Fruit fly (Drosophila melanogaster) whole organism, embryonic: ENCODE measurements around the gene wg.

ENCODE experiments used
- C15 ChIP-seq: fragments of 200-800 bp; sonication (Bioruptor generic); IDR thresholded peaks from 3 replicates; pipeline ENCODE4 v1.3.6; 2022; ENCODE audit warnings: missing biosample characterization, missing genetic modification characterization
- CG10147 ChIP-seq: fragments of 200-800 bp; sonication (Bioruptor generic); optimal IDR thresholded peaks from 2 replicates; lab custom pipeline; 2019; ENCODE audit warnings: missing biosample characterization, mild to moderate bottlenecking, missing genetic modification characterization, moderate library complexity
- CG1024 ChIP-seq: fragments of 200-800 bp; sonication (Bioruptor generic); IDR thresholded peaks from 2 replicates; pipeline ENCODE4 v1.3.6; 2022; ENCODE audit warnings: missing biosample characterization, missing genetic modification characterization
- CG10321 ChIP-seq: fragments of 200-800 bp; sonication (Bioruptor generic); IDR thresholded peaks from 2 replicates; pipeline ENCODE4 v1.3.6; 2022; ENCODE audit warnings: missing biosample characterization, missing genetic modification characterization
- CG10462 ChIP-seq: fragments of 200-800 bp; sonication (Bioruptor generic); optimal IDR thresholded peaks from 2 replicates; lab custom pipeline; 2016; ENCODE audit warnings: missing biosample characterization, missing genetic modification characterization
- CG11398 ChIP-seq: fragments of 200-800 bp; sonication (Bioruptor generic); optimal IDR thresholded peaks from 2 replicates; lab custom pipeline; 2016; ENCODE audit warnings: missing biosample characterization, missing genetic modification characterization
- CG12299 ChIP-seq: fragments of 200-800 bp; sonication (Bioruptor generic); optimal IDR thresholded peaks from 2 replicates; lab custom pipeline; 2018; ENCODE audit warnings: missing biosample characterization, mild to moderate bottlenecking, missing genetic modification characterization
- CG13296 ChIP-seq: fragments of 200-800 bp; sonication (Bioruptor generic); optimal IDR thresholded peaks from 3 replicates; lab custom pipeline; 2018; ENCODE audit warnings: missing biosample characterization, mild to moderate bottlenecking, missing genetic modification characterization
- CG15601 ChIP-seq: fragments of 200-800 bp; sonication (Bioruptor generic); optimal IDR thresholded peaks from 3 replicates; lab custom pipeline; 2019; ENCODE audit warnings: missing biosample characterization, mild to moderate bottlenecking, missing genetic modification characterization, moderate library complexity
- CG2199 ChIP-seq: fragments of 200-800 bp; sonication (Bioruptor generic); IDR thresholded peaks from 3 replicates; pipeline ENCODE4 v1.3.6; 2022; ENCODE audit warnings: missing biosample characterization, missing genetic modification characterization
- CG31365 ChIP-seq: fragments of 200-800 bp; sonication (Bioruptor generic); optimal IDR thresholded peaks from 2 replicates; lab custom pipeline; 2018; ENCODE audit warnings: missing biosample characterization, mild to moderate bottlenecking, missing genetic modification characterization
- CG3163 ChIP-seq: fragments of 200-800 bp; sonication (Bioruptor generic); optimal IDR thresholded peaks from 3 replicates; lab custom pipeline; 2016; ENCODE audit warnings: missing biosample characterization, missing genetic modification characterization
- CG32532 ChIP-seq: fragments of 200-800 bp; sonication (Bioruptor generic); IDR thresholded peaks from 2 replicates; pipeline ENCODE4 v1.3.6; 2022; ENCODE audit warnings: missing biosample characterization, missing genetic modification characterization
- CG34422 ChIP-seq: fragments of 200-800 bp; sonication (Bioruptor generic); IDR thresholded peaks from 3 replicates; pipeline ENCODE4 v1.3.6; 2022; ENCODE audit warnings: missing biosample characterization, missing genetic modification characterization
- CG7839 ChIP-seq: fragments of 200-800 bp; sonication (Bioruptor generic); optimal IDR thresholded peaks from 3 replicates; lab custom pipeline; 2018; ENCODE audit warnings: missing biosample characterization, mild to moderate bottlenecking, missing genetic modification characterization, moderate library complexity
- CG7987 ChIP-seq: fragments of 200-800 bp; sonication (Bioruptor generic); optimal IDR thresholded peaks from 2 replicates; lab custom pipeline; 2018; ENCODE audit warnings: missing biosample characterization, mild to moderate bottlenecking, missing genetic modification characterization, moderate library complexity
- CHES-1-like ChIP-seq: fragments of 200-800 bp; sonication (Bioruptor generic); optimal IDR thresholded peaks from 2 replicates; lab custom pipeline; 2016; ENCODE audit warnings: missing biosample characterization, missing genetic modification characterization
- CoRest ChIP-seq: fragments of 200-800 bp; sonication (Bioruptor generic); optimal IDR thresholded peaks from 3 replicates; lab custom pipeline; 2018; ENCODE audit warnings: missing biosample characterization, mild to moderate bottlenecking, missing genetic modification characterization, moderate library complexity
- D19A ChIP-seq: fragments of 200-800 bp; optimal IDR thresholded peaks from 3 replicates; lab custom pipeline; 2019; ENCODE audit warnings: missing biosample characterization, mild to moderate bottlenecking, missing genetic modification characterization, moderate library complexity
- Dek ChIP-seq: fragments of 200-800 bp; sonication (Bioruptor generic); optimal IDR thresholded peaks from 3 replicates; lab custom pipeline; 2019; ENCODE audit warnings: missing biosample characterization, mild to moderate bottlenecking, missing genetic modification characterization, moderate library complexity
- Elba2 ChIP-seq: fragments of 200-800 bp; sonication (Bioruptor generic); optimal IDR thresholded peaks from 3 replicates; lab custom pipeline; 2016; ENCODE audit warnings: missing biosample characterization, missing genetic modification characterization
- Gug ChIP-seq: fragments of 200-800 bp; sonication (Bioruptor generic); IDR thresholded peaks from 4 replicates; pipeline ENCODE4 v1.3.6; 2022; ENCODE audit warnings: missing biosample characterization, missing genetic modification characterization
- Hsf ChIP-seq: fragments of 200-800 bp; sonication (Bioruptor generic); optimal IDR thresholded peaks from 3 replicates; lab custom pipeline; 2016; ENCODE audit warnings: missing biosample characterization, missing genetic modification characterization
- Myb ChIP-seq: fragments of 200-800 bp; sonication (Bioruptor generic); optimal IDR thresholded peaks from 2 replicates; lab custom pipeline; 2016; ENCODE audit warnings: missing biosample characterization, missing genetic modification characterization
- Rfx ChIP-seq: fragments of 200-800 bp; sonication (Bioruptor generic); IDR thresholded peaks from 2 replicates; pipeline ENCODE4 v1.3.6; 2022; ENCODE audit warnings: missing biosample characterization, missing genetic modification characterization
- Spps ChIP-seq: fragments of 200-800 bp; sonication (Bioruptor generic); optimal IDR thresholded peaks from 2 replicates; lab custom pipeline; 2018; ENCODE audit warnings: missing biosample characterization, mild to moderate bottlenecking, missing genetic modification characterization
- al ChIP-seq: fragments of 200-800 bp; sonication (Bioruptor generic); IDR thresholded peaks from 2 replicates; pipeline ENCODE4 v1.3.6; 2022; ENCODE audit warnings: missing biosample characterization, missing genetic modification characterization
- amos ChIP-seq: fragments of 200-800 bp; sonication (Bioruptor generic); IDR thresholded peaks from 2 replicates; pipeline ENCODE4 v1.3.6; 2022; ENCODE audit warnings: missing biosample characterization, missing genetic modification characterization; ENCODE audit not compliant: partially characterized antibody
- cas ChIP-seq: fragments of 200-800 bp; sonication (Bioruptor generic); IDR thresholded peaks from 2 replicates; pipeline ENCODE4 v1.3.6; 2022; ENCODE audit warnings: missing biosample characterization, missing genetic modification characterization
- caup ChIP-seq: fragments of 200-800 bp; sonication (Bioruptor generic); optimal IDR thresholded peaks from 3 replicates; lab custom pipeline; 2017; ENCODE audit warnings: missing biosample characterization, mild to moderate bottlenecking, missing genetic modification characterization, moderate library complexity; ENCODE audit not compliant: severe bottlenecking
- ci ChIP-seq: fragments of 200-800 bp; sonication (Bioruptor generic); IDR thresholded peaks from 3 replicates; pipeline ENCODE4 v1.3.6; 2022; ENCODE audit warnings: missing biosample characterization, missing genetic modification characterization
- corto ChIP-seq: fragments of 200-800 bp; sonication (Bioruptor generic); optimal IDR thresholded peaks from 2 replicates; lab custom pipeline; 2016; ENCODE audit warnings: missing biosample characterization, mild to moderate bottlenecking, missing genetic modification characterization, moderate library complexity
- dm ChIP-seq: fragments of 200-800 bp; sonication (Bioruptor generic); optimal IDR thresholded peaks from 3 replicates; lab custom pipeline; 2016; ENCODE audit warnings: missing biosample characterization, missing genetic modification characterization
- dpn ChIP-seq, 2 experiments: fragments of 200-800 bp; sonication (Bioruptor generic); optimal IDR thresholded peaks; 3 replicates each; lab custom pipeline; 2016; ENCODE audit warnings: missing biosample characterization in 2 of 2, missing genetic modification characterization in 2 of 2
- emc ChIP-seq: fragments of 200-800 bp; sonication (Bioruptor generic); optimal IDR thresholded peaks from 2 replicates; lab custom pipeline; 2016; ENCODE audit warnings: missing biosample characterization, missing genetic modification characterization
- ewg ChIP-seq: fragments of 200-800 bp; sonication (Bioruptor generic); optimal IDR thresholded peaks from 3 replicates; lab custom pipeline; 2017; ENCODE audit warnings: mild to moderate bottlenecking, missing biosample characterization, missing genetic modification reagents, missing genetic modification characterization
- fru ChIP-seq: fragments of >200 bp; optimal IDR thresholded peaks from 2 replicates; lab custom pipeline; 2017
- gro ChIP-seq: fragments of 200-800 bp; sonication (Bioruptor generic); optimal IDR thresholded peaks from 2 replicates; lab custom pipeline; 2016; ENCODE audit warnings: missing biosample characterization, missing genetic modification characterization
- insv ChIP-seq, 2 experiments: fragments of 200-800 bp; sonication (Bioruptor generic); optimal IDR thresholded peaks; 3 replicates each; lab custom pipeline; 2016 to 2018; ENCODE audit warnings: missing biosample characterization in 2 of 2, missing genetic modification characterization in 2 of 2
- lab ChIP-seq: fragments of 200-800 bp; sonication (Bioruptor generic); optimal IDR thresholded peaks from 3 replicates; lab custom pipeline; 2017; ENCODE audit warnings: missing biosample characterization, missing genetic modification characterization, mild to moderate bottlenecking, moderate library complexity, missing genetic modification reagents
- maf-S ChIP-seq: fragments of 200-800 bp; sonication (Bioruptor generic); optimal IDR thresholded peaks from 2 replicates; lab custom pipeline; 2016; ENCODE audit warnings: missing biosample characterization, missing genetic modification characterization
- otp ChIP-seq: fragments of 200-800 bp; sonication (Bioruptor generic); IDR thresholded peaks from 3 replicates; pipeline ENCODE4, ENCODE4 v1.3.6; 2022; ENCODE audit warnings: missing biosample characterization, missing genetic modification characterization
- pho ChIP-seq: fragments of 200-800 bp; sonication (Bioruptor generic); optimal IDR thresholded peaks from 2 replicates; lab custom pipeline; 2016; ENCODE audit warnings: missing biosample characterization, missing genetic modification characterization
- sens ChIP-seq: fragments of 200-800 bp; sonication (Bioruptor generic); peaks from one replicate; lab custom pipeline; 2016; ENCODE audit warnings: missing biosample characterization, missing genetic modification characterization
- sqz ChIP-seq: fragments of 200-800 bp; sonication (Bioruptor generic); optimal IDR thresholded peaks from 3 replicates; lab custom pipeline; 2018; ENCODE audit warnings: missing biosample characterization, mild to moderate bottlenecking, missing genetic modification characterization
- ssp ChIP-seq: fragments of 200-800 bp; sonication (Bioruptor generic); IDR thresholded peaks from 2 replicates; pipeline ENCODE4 v1.3.6; 2022; ENCODE audit warnings: missing biosample characterization, missing genetic modification characterization
- trem ChIP-seq: fragments of 200-800 bp; optimal IDR thresholded peaks from 3 replicates; lab custom pipeline; 2019; ENCODE audit warnings: missing biosample characterization, mild to moderate bottlenecking, missing genetic modification characterization, moderate library complexity
- tup ChIP-seq: fragments of 200-800 bp; sonication (Bioruptor generic); optimal IDR thresholded peaks from 2 replicates; lab custom pipeline; 2016; ENCODE audit warnings: missing biosample characterization, mild to moderate bottlenecking, missing genetic modification characterization, moderate library complexity
- twi ChIP-seq: fragments of 200-800 bp; optimal IDR thresholded peaks from 2 replicates; lab custom pipeline; 2019; ENCODE audit warnings: missing biosample characterization, mild to moderate bottlenecking, missing genetic modification characterization, moderate library complexity
- unpg ChIP-seq: fragments of 200-800 bp; sonication (Bioruptor generic); optimal IDR thresholded peaks from 3 replicates; lab custom pipeline; 2018; ENCODE audit warnings: missing biosample characterization, mild to moderate bottlenecking, missing genetic modification characterization, moderate library complexity
- wor ChIP-seq: fragments of 200-800 bp; sonication (Bioruptor generic); IDR thresholded peaks from 2 replicates; pipeline ENCODE4 v1.3.6; 2022; ENCODE audit warnings: missing biosample characterization, missing genetic modification characterization

Gene wg

DNA sequence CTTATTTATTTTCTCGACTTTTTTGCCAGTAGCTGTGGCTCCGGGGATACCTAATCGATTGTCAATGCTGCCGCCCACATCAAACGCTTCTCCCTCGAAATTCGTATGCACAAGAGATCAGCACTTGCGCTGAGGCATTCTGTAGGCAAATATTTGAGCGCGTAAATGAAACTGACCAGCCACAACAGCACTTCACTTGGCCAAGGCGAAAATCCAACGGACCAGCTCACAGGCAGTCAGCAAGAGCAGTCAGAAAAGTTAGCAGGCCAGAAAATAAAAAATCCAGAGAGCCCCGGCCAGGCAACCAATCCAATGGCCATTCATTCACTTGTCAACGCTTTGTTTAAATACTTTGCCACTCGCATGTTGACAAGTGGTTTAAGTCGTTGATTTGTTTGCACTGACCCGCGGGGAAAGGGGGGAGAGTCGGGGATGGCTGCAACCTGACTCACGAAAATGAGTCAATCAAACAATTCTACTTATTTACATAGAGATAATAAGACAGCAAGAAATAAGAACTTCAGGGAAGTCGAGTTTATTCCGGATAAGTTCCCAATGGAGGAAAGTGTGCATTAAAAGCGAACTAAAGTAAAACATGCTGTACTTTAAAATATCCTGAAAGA, 32.5 kb downstream of the wg start (continued):
- TF ChIP-seq amos (GFP tag; lab: Robert Waterston, UW) (no peak), Rfx (GFP tag; lab: Robert Waterston, UW) (no peak), CG7987 (GFP tag; lab: Kevin White, UChicago) (peak; percentile 33), D19A (tag; lab: Kevin White, UChicago) (no peak), emc (GFP tag; lab: Kevin White, UChicago) (no peak), unpg (no peak), corto (GFP tag; lab: Kevin White, UChicago) (no peak), caup (no peak), cas (GFP tag; lab: Robert Waterston, UW) (no peak), twi (tag; lab: Kevin White, UChicago) (no peak), CG10321 (no peak), Elba2 (GFP tag; lab: Kevin White, UChicago) (no peak), Gug (GFP tag; lab: Robert Waterston, UW) (no peak), CG13296 (GFP tag; lab: Kevin White, UChicago) (peak; percentile 10), ci (GFP tag; lab: Robert Waterston, UW) (peak; percentile 65), tup (peak; percentile 15), ssp (GFP tag; lab: Robert Waterston, UW) (no peak), CG3163 (no peak), CG2199 (peak; percentile 63; the same call in 2 of the 3 replicates), insv (GFP tag; optimal IDR thresholded peaks at IDR 0.05; lab: Kevin White, UChicago) (no peak), maf-S (GFP tag; lab: Kevin White, UChicago) (peak; percentile 2), CG15601 (peak; percentile 22), Myb (GFP tag; lab: Kevin White, UChicago) (no peak), CG32532 (GFP tag; lab: Robert Waterston, UW) (no peak), dpn (GFP tag; optimal IDR thresholded peaks at IDR 0.05; lab: Kevin White, UChicago) (peak in 1 of 2 experiments; percentile 11), fru (no peak), dm (GFP tag; lab: Kevin White, UChicago) (no peak), Spps (tag; lab: Kevin White, UChicago) (no peak), sens (GFP tag; lab: Kevin White, UChicago) (peak; percentile 93), CG7839 (tag; lab: Kevin White, UChicago) (no peak), ewg (GFP tag; lab: Kevin White, UChicago) (no peak), trem (tag; lab: Kevin White, UChicago) (no peak), Hsf (GFP tag; lab: Kevin White, UChicago) (no peak), CHES-1-like (GFP tag; lab: Kevin White, UChicago) (no peak), otp (GFP tag; lab: Robert Waterston, UW) (peak; percentile 64; the same call in 2 of the 3 replicates), al (GFP tag; lab: Robert Waterston, UW) (0 out of 2 replicates have a peak, but pooled peaks have one; percentile 7), wor (GFP tag; lab: Robert Waterston, UW) (no peak), Dek (no peak), C15 (GFP tag; lab: Robert Waterston, UW) (no peak), CoRest (tag; lab: Kevin White, UChicago) (peak; percentile 4), CG10147 (no peak), sqz (GFP tag; lab: Kevin White, UChicago) (no peak), CG1024 (GFP tag; lab: Robert Waterston, UW) (peak; percentile 61; the same call in 1 of the 2 replicates), CG34422 (GFP tag; lab: Robert Waterston, UW) (no peak), CG11398 (GFP tag; lab: Kevin White, UChicago) (no peak), CG12299 (tag; lab: Kevin White, UChicago) (no peak), gro (GFP tag; lab: Kevin White, UChicago) (no peak), pho (no peak), CG10462 (GFP tag; lab: Kevin White, UChicago) (no peak), CG31365 (tag; lab: Kevin White, UChicago) (no peak), lab (GFP tag; lab: Kevin White, UChicago) (peak; percentile 13)
